Fruit fly (Drosophila melanogaster): ENCODE measurements around the gene Spn.
A peak's percentile ranks its signal among the peaks of the same experiment; 100 is the strongest.

The Spn gene

dm6 chr3L:2585794-2586741 is 32.0 kb upstream of the Spn start, which contains the start of gene msn (continued):
- TF ChIP-seq YL-1 (GFP tag; optimal IDR thresholded peaks at IDR 0.05) (peak; percentile 89), CHES-1-like (GFP tag; optimal IDR thresholded peaks at IDR 0.05) (peak; percentile 36), CG17829 (tag; optimal IDR thresholded peaks at IDR 0.05) (peak; percentile 36), gsb-n (tag; optimal IDR thresholded peaks at IDR 0.05) (peak; percentile 20), lab (GFP tag; optimal IDR thresholded peaks at IDR 0.05) (peak; percentile 51), Opbp (GFP tag; IDR thresholded peaks at IDR 0.05; ENCODE audit: partially characterized antibody) (peak; percentile 61; the same call in 2 of the 3 replicates), hkb (optimal IDR thresholded peaks at IDR 0.05) (no peak), hkb (GFP tag; IDR thresholded peaks at IDR 0.05) (peak; percentile 7; the same call in 1 of the 2 replicates), sna (GFP tag; IDR thresholded peaks at IDR 0.05; ENCODE audit: partially characterized antibody) (peak; percentile 50; the same call in 1 of the 2 replicates), CG10654 (GFP tag; optimal IDR thresholded peaks at IDR 0.05) (peak; percentile 7)

DNA sequence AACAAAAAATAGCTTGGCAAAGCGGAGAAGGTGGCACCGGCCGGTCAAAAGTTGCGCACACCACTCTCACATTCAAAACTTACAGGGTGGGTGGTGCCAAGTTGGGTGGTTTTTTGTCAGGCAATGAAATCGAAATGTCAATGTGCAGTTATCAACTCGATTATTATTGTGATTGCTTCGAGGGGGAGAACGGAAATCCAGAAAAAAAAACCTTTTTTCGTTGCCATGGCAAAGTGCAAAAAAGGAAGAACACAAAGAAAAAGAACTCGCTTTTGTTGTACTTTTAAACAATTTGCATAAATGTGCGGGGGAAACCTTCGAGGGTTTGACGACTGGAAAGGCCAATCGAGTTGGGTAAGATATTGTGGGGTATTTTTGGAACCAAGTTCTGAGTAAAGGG is 30.7 kb upstream of the Spn start:
- TF ChIP-seq nerfin-1 (tag; optimal IDR thresholded peaks at IDR 0.05), result peak; percentile 15
- TF ChIP-seq chm (GFP tag; IDR thresholded peaks at IDR 0.05), result 0 out of 2 replicates have a peak, but pooled peaks have one; percentile 2
- TF ChIP-seq NC2β (GFP tag; optimal IDR thresholded peaks at IDR 0.05), result no peak
- peak; percentile 64 for TF ChIP-seq sqz (GFP tag; optimal IDR thresholded peaks at IDR 0.05)
- peak in 1 of 2 experiments; percentile 66 for TF ChIP-seq eve (GFP tag; optimal IDR thresholded peaks at IDR 0.05)

- TF ChIP-seq HLH3B (GFP tag; IDR thresholded peaks at IDR 0.05) (peak; percentile 60), Sry-δ (GFP tag; optimal IDR thresholded peaks at IDR 0.05) (peak; percentile 0), CG12299 (tag; optimal IDR thresholded peaks at IDR 0.05) (peak; percentile 65), Ets65A (GFP tag) (peak; percentile 96), Bteb2 (GFP tag; optimal IDR thresholded peaks at IDR 0.05) (peak; percentile 63), tna (GFP tag; IDR thresholded peaks at IDR 0.05; ENCODE audit: partially characterized antibody) (no peak), pho (GFP tag; optimal IDR thresholded peaks at IDR 0.05) (peak; percentile 66), CG18599 (GFP tag; optimal IDR thresholded peaks at IDR 0.05) (peak; percentile 92), knrl (GFP tag; IDR thresholded peaks at IDR 0.05; ENCODE audit: partially characterized antibody) (peak; percentile 13; the same call in 1 of the 3 replicates), MESR4 (GFP tag; optimal IDR thresholded peaks at IDR 0.05) (no peak), lola (GFP tag; optimal IDR thresholded peaks at IDR 0.05) (peak in 1 of 3 experiments; percentile 78), Side (GFP tag; optimal IDR thresholded peaks at IDR 0.05) (peak; percentile 50), Bgb (GFP tag; IDR thresholded peaks at IDR 0.05; ENCODE audit: partially characterized antibody) (peak; percentile 58; the same call in 1 of the 2 replicates), CG12104 (GFP tag; optimal IDR thresholded peaks at IDR 0.05) (peak; percentile 77), CG10543 (GFP tag; optimal IDR thresholded peaks at IDR 0.05) (peak; percentile 78), Blimp-1 (GFP tag; optimal IDR thresholded peaks at IDR 0.05) (peak; percentile 66), dan (GFP tag; IDR thresholded peaks at IDR 0.05) (no peak), CG10209 (GFP tag; optimal IDR thresholded peaks at IDR 0.05) (peak; percentile 89), Ssrp (tag; optimal IDR thresholded peaks at IDR 0.05) (peak; percentile 78), sens (GFP tag) (peak; percentile 96), CG7372 (GFP tag; IDR thresholded peaks at IDR 0.05) (peak; percentile 64; the same call in 1 of the 2 replicates), CG18764 (GFP tag; optimal IDR thresholded peaks at IDR 0.05) (peak; percentile 66), CG7357 (GFP tag; IDR thresholded peaks at IDR 0.05) (peak; percentile 62; the same call in 2 of the 3 replicates), Ets97D (GFP tag; optimal IDR thresholded peaks at IDR 0.05) (peak; percentile 18), Trl (optimal IDR thresholded peaks at IDR 0.05) (peak in 1 of 2 experiments; percentile 19), Trl (GFP tag; optimal IDR thresholded peaks at IDR 0.05) (peak; percentile 50), br (optimal IDR thresholded peaks at IDR 0.05) (no peak), H15 (GFP tag; IDR thresholded peaks at IDR 0.05) (peak; percentile 46; the same call in 1 of the 3 replicates), da (GFP tag; optimal IDR thresholded peaks at IDR 0.05) (no peak)
These were observed 30.2 kb upstream of the Spn start for dm6 chr3L:2584119-2584805.
